Worm (Caenorhabditis elegans) whole organism, late embryonic: Measurements from ENCODE around the gene ZC204.12.

Experiments
- dmd-4 ChIP-seq: sonication (generic microtip); optimal IDR thresholded peaks from 2 replicates; lab custom pipeline; 2016; ENCODE audit warnings: borderline replicate concordance, missing genetic modification characterization, missing compliant biosample characterization
- fkh-10 ChIP-seq: fragments of 150-350 bp; optimal IDR thresholded peaks from 2 replicates; lab custom pipeline; 2014; ENCODE audit warnings: missing biosample characterization, missing genetic modification reagents, missing genetic modification characterization
- nfya-1 ChIP-seq: sonication (generic microtip); optimal IDR thresholded peaks from 2 replicates; lab custom pipeline; 2017; ENCODE audit warnings: missing genetic modification characterization, mild to moderate bottlenecking, missing compliant biosample characterization, antibody characterized with exemption, moderate library complexity
- pag-3 ChIP-seq: sonication (generic microtip); optimal IDR thresholded peaks from 2 replicates; lab custom pipeline; 2016; ENCODE audit warnings: missing compliant biosample characterization, missing genetic modification characterization, borderline replicate concordance
- pat-9 ChIP-seq: fragments of 200-800 bp; sonication (Bioruptor generic); optimal IDR thresholded peaks from 2 replicates; lab custom pipeline; 2018; ENCODE audit warnings: mild to moderate bottlenecking, missing genetic modification characterization, moderate library complexity, missing compliant biosample characterization

DNA sequence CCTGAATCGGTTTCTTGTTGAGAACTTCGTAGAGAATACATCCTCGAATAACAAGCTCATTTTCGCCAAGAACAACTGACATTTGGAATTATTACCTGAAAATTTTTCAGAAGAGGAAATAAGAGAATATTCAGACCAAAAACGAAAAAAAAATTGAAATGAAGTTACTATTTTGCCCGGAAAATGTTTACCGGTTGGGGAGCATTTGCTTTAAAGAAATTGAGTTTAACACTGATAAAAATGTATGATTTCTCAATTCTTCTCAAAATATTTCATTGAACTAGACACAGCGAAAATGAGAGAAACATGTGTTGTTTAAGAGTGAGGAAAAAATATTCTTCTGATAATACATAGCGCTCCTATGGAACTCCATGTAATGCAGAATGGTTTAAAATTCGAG, 40.7 kb downstream of the ZC204.12 start, which contains the start of gene fbxa-165:
- TF ChIP-seq pag-3 (tag; lab: Kevin White, UChicago) (no peak), pat-9 (no peak), nfya-1 (no peak), fkh-10 (GFP tag; lab: Kevin White, UChicago) (no peak), dmd-4 (tag; lab: Kevin White, UChicago) (no peak)
